Worm (Caenorhabditis elegans): ENCODE measurements around the gene rpt-3.

- TF ChIP-seq ztf-23 (GFP tag; IDR thresholded peaks at IDR 0.05) = no peak
- no peak for TF ChIP-seq ref-1 (GFP tag; conservative IDR thresholded peaks at IDR 0.05)
- TF ChIP-seq T22C8.4 (GFP tag; IDR thresholded peaks at IDR 0.05) = no peak
- no peak for TF ChIP-seq cog-1 (tag; optimal IDR thresholded peaks at IDR 0.05)
- no peak for TF ChIP-seq flt-1 (GFP tag; IDR thresholded peaks at IDR 0.05)
- no peak for TF ChIP-seq med-1 (GFP tag; optimal IDR thresholded peaks at IDR 0.05; ENCODE audit: insufficient read depth)
- TF ChIP-seq ztf-29 (GFP tag; IDR thresholded peaks at IDR 0.05) = no peak
- TF ChIP-seq tab-1 (GFP tag; IDR thresholded peaks at IDR 0.05) = no peak
- TF ChIP-seq klf-2 (GFP tag; conservative IDR thresholded peaks at IDR 0.05) = no peak
These were observed 19.7 kb downstream of the rpt-3 start for ce11 chrIII:6509301-6509700.

Data from whole organism, midembryonic.